Fruit fly (Drosophila melanogaster): Measurements from ENCODE around the gene CG15394.

CG15394 gene

dm6 chr2L:2609694-2610093 lies 18.0 kb downstream of the CG15394 start, which contains the start of gene CG15395:
Gene CG15395, plus strand, starts transcription at chr2L:2609994.
- TF ChIP-seq Eip93F (GFP tag; optimal IDR thresholded peaks at IDR 0.05) (no peak), CG7368 (GFP tag; optimal IDR thresholded peaks at IDR 0.05) (no peak), CG10669 (GFP tag; optimal IDR thresholded peaks at IDR 0.05) (no peak), dsx (GFP tag; optimal IDR thresholded peaks at IDR 0.05; ENCODE audit: poor library complexity, severe bottlenecking) (no peak), pdm3 (GFP tag; optimal IDR thresholded peaks at IDR 0.05) (no peak), CG8119 (GFP tag; IDR thresholded peaks at IDR 0.05) (no peak), fd59A (GFP tag; optimal IDR thresholded peaks at IDR 0.05) (no peak), CG6163 (GFP tag; IDR thresholded peaks at IDR 0.05) (no peak), Sox14 (GFP tag; optimal IDR thresholded peaks at IDR 0.05) (no peak), ss (GFP tag; optimal IDR thresholded peaks at IDR 0.05) (no peak), CG3032 (tag; optimal IDR thresholded peaks at IDR 0.05) (no peak)

- TF ChIP-seq pdm3 (GFP tag; optimal IDR thresholded peaks at IDR 0.05) (no peak), CG9139 (GFP tag; optimal IDR thresholded peaks at IDR 0.05) (no peak), Ets96B (tag; optimal IDR thresholded peaks at IDR 0.05) (no peak), OdsH (GFP tag; optimal IDR thresholded peaks at IDR 0.05) (no peak)
Measured at dm6 chr2L:2619887-2620286, 28.2 kb downstream of the CG15394 start, which contains the start of gene CG43403. Gene CG43403, plus strand, starts transcription at chr2L:2620187.

dm6 chr2L:2623947-2624346 lies 32.3 kb downstream of the CG15394 start:
- TF ChIP-seq CG6163 (GFP tag; IDR thresholded peaks at IDR 0.05) (no peak), Ets96B (tag; optimal IDR thresholded peaks at IDR 0.05) (no peak), CG6276 (GFP tag; optimal IDR thresholded peaks at IDR 0.05) (no peak), CG34406 (GFP tag; optimal IDR thresholded peaks at IDR 0.05) (no peak), CG6792 (GFP tag; optimal IDR thresholded peaks at IDR 0.05) (no peak), Hr38 (GFP tag; optimal IDR thresholded peaks at IDR 0.05) (no peak), CG3919 (GFP tag; optimal IDR thresholded peaks at IDR 0.05) (no peak), Hr39 (GFP tag; optimal IDR thresholded peaks at IDR 0.05) (no peak), topi (GFP tag; optimal IDR thresholded peaks at IDR 0.05) (no peak), fd85E (GFP tag; optimal IDR thresholded peaks at IDR 0.05) (no peak)

- TF ChIP-seq Ets96B (tag; optimal IDR thresholded peaks at IDR 0.05) (no peak), CG11294 (GFP tag; IDR thresholded peaks at IDR 0.05) (no peak), OdsH (GFP tag; optimal IDR thresholded peaks at IDR 0.05) (no peak), CG6163 (GFP tag; IDR thresholded peaks at IDR 0.05) (no peak), CG1621 (tag; optimal IDR thresholded peaks at IDR 0.05) (no peak), fd85E (GFP tag; optimal IDR thresholded peaks at IDR 0.05) (no peak), CG3032 (tag; optimal IDR thresholded peaks at IDR 0.05) (no peak), CG3919 (GFP tag; optimal IDR thresholded peaks at IDR 0.05) (no peak), Lpt (GFP tag; optimal IDR thresholded peaks at IDR 0.05) (no peak), CG11902 (GFP tag; optimal IDR thresholded peaks at IDR 0.05) (no peak), CG6808 (GFP tag; optimal IDR thresholded peaks at IDR 0.05) (no peak), svp (GFP tag) (no peak), ss (GFP tag; optimal IDR thresholded peaks at IDR 0.05) (no peak), CG8119 (GFP tag; IDR thresholded peaks at IDR 0.05) (no peak), Sox14 (GFP tag; optimal IDR thresholded peaks at IDR 0.05) (no peak), salr (GFP tag; optimal IDR thresholded peaks at IDR 0.05) (no peak), Smox (GFP tag; optimal IDR thresholded peaks at IDR 0.05) (no peak), CG31627 (GFP tag; optimal IDR thresholded peaks at IDR 0.05) (no peak), CG6276 (GFP tag; optimal IDR thresholded peaks at IDR 0.05) (no peak), net (GFP tag; optimal IDR thresholded peaks at IDR 0.05) (no peak)
Measured at dm6 chr2L:2627507-2627906, 35.8 kb downstream of the CG15394 start.

- TF ChIP-seq OdsH (GFP tag; optimal IDR thresholded peaks at IDR 0.05) (no peak), esn (GFP tag; optimal IDR thresholded peaks at IDR 0.05) (no peak), Gug (GFP tag; IDR thresholded peaks at IDR 0.05) (no peak), CG11762 (GFP tag; optimal IDR thresholded peaks at IDR 0.05; ENCODE audit: insufficient read depth) (no peak), ss (GFP tag; optimal IDR thresholded peaks at IDR 0.05) (no peak), spab (GFP tag; optimal IDR thresholded peaks at IDR 0.05) (no peak), fd85E (GFP tag; optimal IDR thresholded peaks at IDR 0.05) (no peak), CG6854 (GFP tag; optimal IDR thresholded peaks at IDR 0.05) (no peak), CG10631 (GFP tag; optimal IDR thresholded peaks at IDR 0.05) (no peak), CG32006 (GFP tag; optimal IDR thresholded peaks at IDR 0.05) (no peak), CG11902 (GFP tag; optimal IDR thresholded peaks at IDR 0.05) (no peak), CG10669 (GFP tag; optimal IDR thresholded peaks at IDR 0.05) (no peak), Ets21C (GFP tag; optimal IDR thresholded peaks at IDR 0.05) (no peak), net (GFP tag; optimal IDR thresholded peaks at IDR 0.05) (no peak), cyc (GFP tag; optimal IDR thresholded peaks at IDR 0.05) (no peak), salr (GFP tag; optimal IDR thresholded peaks at IDR 0.05) (no peak), CG9139 (GFP tag; optimal IDR thresholded peaks at IDR 0.05) (no peak), Ets96B (tag; optimal IDR thresholded peaks at IDR 0.05) (no peak), CG31627 (GFP tag; optimal IDR thresholded peaks at IDR 0.05) (no peak)
Measured at dm6 chr2L:2628760-2629159, 37.1 kb downstream of the CG15394 start.
